Fruit fly (Drosophila melanogaster): Measurements from ENCODE around the gene Raf.
A peak's percentile ranks its signal among the peaks of the same experiment; 100 is the strongest.

The Raf gene

dm6 chrX:2300293-2301068 lies 5.2 kb downstream of the Raf start (continued):
- peak; percentile 87; the same call in 2 of the 3 replicates for TF ChIP-seq C15 (GFP tag; IDR thresholded peaks at IDR 0.05)
- peak; percentile 76 for TF ChIP-seq crc (GFP tag; optimal IDR thresholded peaks at IDR 0.05)
- peak; percentile 95 for TF ChIP-seq tap (tag; optimal IDR thresholded peaks at IDR 0.05)
- TF ChIP-seq CG13296 (GFP tag; optimal IDR thresholded peaks at IDR 0.05): peak; percentile 89
- peak; percentile 21 for TF ChIP-seq stwl (tag; optimal IDR thresholded peaks at IDR 0.05)
- TF ChIP-seq H15 (GFP tag; IDR thresholded peaks at IDR 0.05): peak; percentile 96
- TF ChIP-seq Ravus (GFP tag; IDR thresholded peaks at IDR 0.05): peak; percentile 92
- TF ChIP-seq lola (GFP tag; optimal IDR thresholded peaks at IDR 0.05): peak in 1 of 3 experiments; percentile 85
- peak; percentile 98 for TF ChIP-seq Ptx1 (GFP tag; IDR thresholded peaks at IDR 0.05)
- peak; percentile 86 for TF ChIP-seq CG12236 (GFP tag; optimal IDR thresholded peaks at IDR 0.05)

- TF ChIP-seq chinmo (GFP tag; IDR thresholded peaks at IDR 0.05; ENCODE audit: partially characterized antibody) (no peak; the same call in 3 of the 4 replicates), CG10431 (GFP tag; optimal IDR thresholded peaks at IDR 0.05) (no peak), fd96Cb (tag; optimal IDR thresholded peaks at IDR 0.05) (peak; percentile 27), az2 (GFP tag; optimal IDR thresholded peaks at IDR 0.05) (peak; percentile 23), Ets65A (GFP tag) (no peak), gt (GFP tag; IDR thresholded peaks at IDR 0.05) (no peak), CG32532 (GFP tag; IDR thresholded peaks at IDR 0.05) (peak; percentile 65), dimm (GFP tag; IDR thresholded peaks at IDR 0.05) (no peak), CG8924 (tag; optimal IDR thresholded peaks at IDR 0.05) (peak; percentile 44), Poxn (GFP tag; IDR thresholded peaks at IDR 0.05) (no peak), CG33557 (GFP tag; optimal IDR thresholded peaks at IDR 0.05) (no peak), BtbVII (GFP tag; optimal IDR thresholded peaks at IDR 0.05) (no peak), CG2199 (GFP tag; IDR thresholded peaks at IDR 0.05) (no peak; the same call in 2 of the 3 replicates), YL-1 (GFP tag; optimal IDR thresholded peaks at IDR 0.05) (no peak), twi (tag; optimal IDR thresholded peaks at IDR 0.05) (no peak), CG7556 (GFP tag; optimal IDR thresholded peaks at IDR 0.05) (no peak), mam (GFP tag; optimal IDR thresholded peaks at IDR 0.05) (peak; percentile 38), Fer2 (tag; optimal IDR thresholded peaks at IDR 0.05) (no peak), CG31224 (GFP tag; IDR thresholded peaks at IDR 0.05) (no peak), Ets97D (GFP tag; optimal IDR thresholded peaks at IDR 0.05) (no peak), hb (GFP tag; IDR thresholded peaks at IDR 0.05; ENCODE audit: partially characterized antibody) (no peak), Xbp1 (GFP tag; optimal IDR thresholded peaks at IDR 0.05) (peak; percentile 5), sc (optimal IDR thresholded peaks at IDR 0.05) (no peak), sc (GFP tag; optimal IDR thresholded peaks at IDR 0.05) (no peak), Atf3 (GFP tag; optimal IDR thresholded peaks at IDR 0.05) (no peak), fu2 (GFP tag; optimal IDR thresholded peaks at IDR 0.05) (no peak), Trl (optimal IDR thresholded peaks at IDR 0.05) (peak; percentile 95 to 99), Trl (GFP tag; optimal IDR thresholded peaks at IDR 0.05) (no peak), CG10147 (GFP tag; optimal IDR thresholded peaks at IDR 0.05) (peak; percentile 54), sisA (GFP tag; IDR thresholded peaks at IDR 0.05) (peak; percentile 38; the same call in 1 of the 2 replicates), Sry-β (GFP tag; optimal IDR thresholded peaks at IDR 0.05) (no peak), D (optimal IDR thresholded peaks at IDR 0.05) (no peak), D (GFP tag; optimal IDR thresholded peaks at IDR 0.05) (no peak), CG8944 (GFP tag; optimal IDR thresholded peaks at IDR 0.05) (no peak), CG14965 (GFP tag; optimal IDR thresholded peaks at IDR 0.05; ENCODE audit: borderline replicate concordance) (no peak), sna (GFP tag; IDR thresholded peaks at IDR 0.05; ENCODE audit: partially characterized antibody) (0 out of 2 replicates have a peak, but pooled peaks have one; percentile 14), repo (GFP tag; optimal IDR thresholded peaks at IDR 0.05) (no peak), pros (GFP tag; optimal IDR thresholded peaks at IDR 0.05) (no peak), Hr51 (GFP tag; optimal IDR thresholded peaks at IDR 0.05) (peak in 1 of 2 experiments; percentile 55)
Measured at dm6 chrX:2301069-2301508, 5.8 kb downstream of the Raf start.
